Worm (Caenorhabditis elegans): ENCODE data around the gene kxd-1.

DNA sequence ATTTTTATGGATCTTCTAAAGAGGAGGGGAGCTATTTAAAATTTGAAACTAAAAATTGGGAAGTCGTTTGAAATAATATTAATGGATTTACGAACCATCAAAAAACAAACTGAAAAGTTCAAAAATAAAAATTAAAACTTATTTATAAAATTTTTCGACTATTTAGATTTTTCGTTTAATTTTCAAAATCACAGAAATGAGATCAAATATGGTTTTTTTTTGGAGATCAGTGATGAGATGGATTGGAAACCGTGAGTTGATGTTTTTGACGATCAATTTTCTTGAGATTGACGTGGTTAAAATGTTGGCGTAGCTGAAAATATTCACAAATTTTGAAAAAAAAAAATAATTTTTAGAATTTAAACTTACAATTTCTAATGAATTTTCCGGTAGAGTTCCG, 2.3 kb upstream of the kxd-1 start, which contains the start of gene C13F10.5:
- no peak for TF ChIP-seq hlh-15 (tag; optimal IDR thresholded peaks at IDR 0.05)
- no peak for TF ChIP-seq ceh-14 (tag; optimal IDR thresholded peaks at IDR 0.05)
- no peak for TF ChIP-seq nhr-11 (tag; optimal IDR thresholded peaks at IDR 0.05)
- no peak for TF ChIP-seq ceh-19 (GFP tag; optimal IDR thresholded peaks at IDR 0.05)
- TF ChIP-seq ceh-6 (GFP tag; optimal IDR thresholded peaks at IDR 0.05): no peak
- TF ChIP-seq ceh-31 (tag; optimal IDR thresholded peaks at IDR 0.05): no peak
- TF ChIP-seq fkh-10 (GFP tag; optimal IDR thresholded peaks at IDR 0.05): no peak
- no peak for TF ChIP-seq dve-1 (tag; optimal IDR thresholded peaks at IDR 0.05)
- TF ChIP-seq ceh-18 (tag; optimal IDR thresholded peaks at IDR 0.05): no peak
- no peak for TF ChIP-seq pqm-1 (tag; optimal IDR thresholded peaks at IDR 0.05)
- no peak for TF ChIP-seq sox-2 (GFP tag; IDR thresholded peaks at IDR 0.05)
- no peak for TF ChIP-seq hlh-6 (tag; optimal IDR thresholded peaks at IDR 0.05)
- no peak for TF ChIP-seq ceh-2 (tag; optimal IDR thresholded peaks at IDR 0.05)
